Fruit fly (Drosophila melanogaster) whole organism, prepupa: ENCODE measurements around the gene CG43319.

Experiments used
- Blimp-1 ChIP-seq: fragments of 200-800 bp; sonication (Bioruptor generic); optimal IDR thresholded peaks from 3 replicates; lab custom pipeline; 2017; ENCODE audit warnings: missing biosample characterization, missing genetic modification characterization, mild to moderate bottlenecking, moderate library complexity, missing genetic modification reagents
- CG4318 ChIP-seq: fragments of 200-800 bp; sonication (Bioruptor generic); optimal IDR thresholded peaks from 3 replicates; lab custom pipeline; 2017; ENCODE audit warnings: missing biosample characterization, mild to moderate bottlenecking, missing genetic modification characterization
- Ets21C ChIP-seq: fragments of 200-800 bp; sonication (Bioruptor generic); optimal IDR thresholded peaks from 3 replicates; lab custom pipeline; 2016; ENCODE audit warnings: missing biosample characterization, missing genetic modification characterization
- Hr4 ChIP-seq: fragments of 200-800 bp; sonication (Bioruptor generic); optimal IDR thresholded peaks from 3 replicates; lab custom pipeline; 2016; ENCODE audit warnings: missing biosample characterization, missing genetic modification characterization
- cyc ChIP-seq: fragments of 200-800 bp; sonication (Bioruptor generic); optimal IDR thresholded peaks from 3 replicates; lab custom pipeline; 2016; ENCODE audit warnings: missing biosample characterization, missing genetic modification characterization
- net ChIP-seq: fragments of 200-800 bp; sonication (Bioruptor generic); optimal IDR thresholded peaks from 3 replicates; lab custom pipeline; 2016; ENCODE audit warnings: missing biosample characterization, missing genetic modification characterization
- spab ChIP-seq: fragments of 200-800 bp; sonication (Bioruptor generic); optimal IDR thresholded peaks from 2 replicates; lab custom pipeline; 2017; ENCODE audit warnings: missing biosample characterization, mild to moderate bottlenecking, missing genetic modification characterization, missing genetic modification reagents

DNA sequence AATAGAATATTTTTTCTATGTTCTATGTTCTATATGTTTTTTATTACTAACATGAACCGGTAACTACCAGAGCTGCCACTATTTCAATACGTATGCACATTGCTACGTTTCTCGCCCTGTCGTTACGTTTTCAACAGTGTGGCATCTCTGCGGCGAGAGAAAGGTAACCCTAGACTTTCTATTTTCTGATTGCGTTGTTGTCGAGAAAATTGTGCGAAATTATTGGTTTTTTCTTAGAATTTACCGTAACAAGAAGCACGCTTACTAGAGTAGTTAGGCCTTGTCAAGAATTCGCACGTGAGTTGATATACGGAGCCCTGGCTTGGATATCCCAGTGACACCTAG is 6.1 kb downstream of the CG43319 start, which contains the start of gene btz:
- TF ChIP-seq Hr4 = no peak
- TF ChIP-seq cyc = no peak
- TF ChIP-seq Blimp-1 (GFP tag; lab: Kevin White, UChicago) = no peak
- TF ChIP-seq CG4318 = no peak
- TF ChIP-seq spab (GFP tag; lab: Kevin White, UChicago) = no peak
- TF ChIP-seq Ets21C (GFP tag; lab: Kevin White, UChicago) = no peak
- TF ChIP-seq net (GFP tag; lab: Kevin White, UChicago) = no peak
